Fruit fly (Drosophila melanogaster) whole organism, embryonic: ENCODE data around the gene Mgstl.

Experiments used
- ATbp ChIP-seq: fragments of 200-800 bp; sonication (Bioruptor generic); optimal IDR thresholded peaks from 2 replicates; lab custom pipeline; 2017; ENCODE audit warnings: missing biosample characterization, mild to moderate bottlenecking, missing genetic modification characterization, missing genetic modification reagents
- BtbVII ChIP-seq: fragments of 200-800 bp; sonication (Bioruptor generic); optimal IDR thresholded peaks from 3 replicates; lab custom pipeline; 2017; ENCODE audit warnings: missing biosample characterization, mild to moderate bottlenecking, missing genetic modification characterization
- C15 ChIP-seq: fragments of 200-800 bp; sonication (Bioruptor generic); IDR thresholded peaks from 3 replicates; pipeline ENCODE4 v1.3.6; 2022; ENCODE audit warnings: missing biosample characterization, missing genetic modification characterization
- CG10565 ChIP-seq: fragments of 200-800 bp; sonication (Bioruptor generic); optimal IDR thresholded peaks from 3 replicates; lab custom pipeline; 2016; ENCODE audit warnings: missing biosample characterization, mild to moderate bottlenecking, missing genetic modification characterization
- CG11085 ChIP-seq: fragments of 200-800 bp; sonication (Bioruptor generic); IDR thresholded peaks from 2 replicates; pipeline ENCODE4 v1.3.6; 2022; ENCODE audit warnings: missing biosample characterization, missing genetic modification characterization
- CG11398 ChIP-seq: fragments of 200-800 bp; sonication (Bioruptor generic); optimal IDR thresholded peaks from 2 replicates; lab custom pipeline; 2016; ENCODE audit warnings: missing biosample characterization, missing genetic modification characterization
- CG11695 ChIP-seq: fragments of 200-800 bp; sonication (Bioruptor generic); IDR thresholded peaks from 3 replicates; pipeline ENCODE4 v1.3.6; 2022; ENCODE audit warnings: missing biosample characterization, missing genetic modification characterization
- CG12219 ChIP-seq: fragments of 200-800 bp; sonication (Bioruptor generic); optimal IDR thresholded peaks from 3 replicates; lab custom pipeline; 2018; ENCODE audit warnings: missing biosample characterization, mild to moderate bottlenecking, missing genetic modification characterization
- CG12299 ChIP-seq: fragments of 200-800 bp; sonication (Bioruptor generic); optimal IDR thresholded peaks from 2 replicates; lab custom pipeline; 2018; ENCODE audit warnings: missing biosample characterization, mild to moderate bottlenecking, missing genetic modification characterization
- CG15601 ChIP-seq: fragments of 200-800 bp; sonication (Bioruptor generic); optimal IDR thresholded peaks from 3 replicates; lab custom pipeline; 2019; ENCODE audit warnings: missing biosample characterization, mild to moderate bottlenecking, missing genetic modification characterization, moderate library complexity
- CG16779 ChIP-seq: fragments of 200-800 bp; sonication (Bioruptor generic); IDR thresholded peaks from 2 replicates; pipeline ENCODE4 v1.3.6; 2022; ENCODE audit warnings: missing biosample characterization, missing genetic modification characterization
- CG17359 ChIP-seq: fragments of 200-800 bp; sonication (Bioruptor generic); optimal IDR thresholded peaks from 3 replicates; lab custom pipeline; 2018; ENCODE audit warnings: missing biosample characterization, mild to moderate bottlenecking, missing genetic modification characterization, moderate library complexity
- CG17912 ChIP-seq: fragments of 200-800 bp; sonication (Bioruptor generic); optimal IDR thresholded peaks from 2 replicates; lab custom pipeline; 2018; ENCODE audit warnings: missing biosample characterization, mild to moderate bottlenecking, missing genetic modification characterization
- CG31388 ChIP-seq: fragments of 200-800 bp; sonication (Bioruptor generic); optimal IDR thresholded peaks from 2 replicates; lab custom pipeline; 2016; ENCODE audit warnings: missing biosample characterization, missing genetic modification characterization
- CG3838 ChIP-seq: fragments of 200-800 bp; sonication (Bioruptor generic); optimal IDR thresholded peaks from 3 replicates; lab custom pipeline; 2016; ENCODE audit warnings: missing biosample characterization, missing genetic modification characterization
- CG4360 ChIP-seq: fragments of 200-800 bp; sonication (Bioruptor generic); IDR thresholded peaks from 2 replicates; pipeline ENCODE4 v1.3.6; 2022; ENCODE audit warnings: missing biosample characterization, missing genetic modification characterization
- CG7928 ChIP-seq: fragments of 200-800 bp; sonication (Bioruptor generic); optimal IDR thresholded peaks from 2 replicates; lab custom pipeline; 2017; ENCODE audit warnings: missing biosample characterization, mild to moderate bottlenecking, missing genetic modification characterization
- CG7963 ChIP-seq: fragments of 200-800 bp; sonication (Bioruptor generic); IDR thresholded peaks from 3 replicates; pipeline ENCODE4 v1.3.6; 2022; ENCODE audit warnings: missing biosample characterization, missing genetic modification characterization; ENCODE audit not compliant: partially characterized antibody
- CG8089 ChIP-seq: fragments of 200-800 bp; sonication (Bioruptor generic); optimal IDR thresholded peaks from 3 replicates; lab custom pipeline; 2016; ENCODE audit warnings: missing biosample characterization, missing genetic modification characterization
- CG8281 ChIP-seq: fragments of 200-800 bp; sonication (Bioruptor generic); optimal IDR thresholded peaks from 2 replicates; lab custom pipeline; 2018; ENCODE audit warnings: missing biosample characterization, mild to moderate bottlenecking, missing genetic modification characterization, moderate library complexity
- CG9817 ChIP-seq: fragments of 200-800 bp; sonication (Bioruptor generic); optimal IDR thresholded peaks from 2 replicates; lab custom pipeline; 2018; ENCODE audit warnings: missing biosample characterization, mild to moderate bottlenecking, missing genetic modification characterization, moderate library complexity
- Dip2 ChIP-seq: fragments of 200-800 bp; sonication (Bioruptor generic); IDR thresholded peaks from 2 replicates; pipeline ENCODE4 v1.3.6; 2022; ENCODE audit warnings: missing biosample characterization, missing genetic modification characterization
- Dref ChIP-seq: fragments of 200-800 bp; sonication (Bioruptor generic); IDR thresholded peaks from 2 replicates; pipeline ENCODE4 v1.3.6; 2022; ENCODE audit warnings: missing biosample characterization, missing genetic modification characterization
- Fer2 ChIP-seq: fragments of 200-800 bp; sonication (Bioruptor generic); optimal IDR thresholded peaks from 2 replicates; lab custom pipeline; 2018; ENCODE audit warnings: missing biosample characterization, mild to moderate bottlenecking, missing genetic modification characterization, moderate library complexity
- Gsc ChIP-seq: fragments of 200-800 bp; sonication (Bioruptor generic); IDR thresholded peaks from 2 replicates; pipeline ENCODE4 v1.3.6; 2022; ENCODE audit warnings: missing biosample characterization, missing genetic modification characterization
- HHEX ChIP-seq: fragments of 200-800 bp; sonication (Bioruptor generic); optimal IDR thresholded peaks from 3 replicates; lab custom pipeline; 2017; ENCODE audit warnings: missing biosample characterization, mild to moderate bottlenecking, missing genetic modification characterization, missing genetic modification reagents
- HmgD ChIP-seq: fragments of 200-800 bp; sonication (Bioruptor generic); optimal IDR thresholded peaks from 3 replicates; lab custom pipeline; 2016; ENCODE audit warnings: missing biosample characterization, missing genetic modification characterization
- Hmx ChIP-seq: fragments of 200-800 bp; sonication (Bioruptor generic); optimal IDR thresholded peaks from 2 replicates; lab custom pipeline; 2016; ENCODE audit warnings: missing biosample characterization, missing genetic modification characterization
- Hr51 ChIP-seq, 2 experiments: fragments of 200-800 bp; sonication (Bioruptor generic); optimal IDR thresholded peaks; 2 replicates in 1 of 2; 3 replicates in 1 of 2; lab custom pipeline; 2016 to 2018; ENCODE audit warnings: missing biosample characterization in 2 of 2, missing genetic modification characterization in 2 of 2, mild to moderate bottlenecking in 1 of 2, moderate library complexity in 1 of 2
- Mad ChIP-seq: fragments of 200-800 bp; sonication (Bioruptor generic); optimal IDR thresholded peaks from 2 replicates; lab custom pipeline; 2016; ENCODE audit warnings: missing biosample characterization, missing genetic modification characterization
- Pdp1 ChIP-seq, 2 experiments: fragments of 200-800 bp; sonication (Bioruptor generic); optimal IDR thresholded peaks; 3 replicates each; lab custom pipeline; 2016; ENCODE audit warnings: missing biosample characterization in 2 of 2, missing genetic modification characterization in 2 of 2, mild to moderate bottlenecking in 1 of 2, moderate library complexity in 1 of 2
- Six4 ChIP-seq: fragments of 200-800 bp; sonication (Bioruptor generic); optimal IDR thresholded peaks from 2 replicates; lab custom pipeline; 2016; ENCODE audit warnings: missing biosample characterization, missing genetic modification characterization
- YL-1 ChIP-seq: fragments of 200-800 bp; sonication (Bioruptor generic); optimal IDR thresholded peaks from 3 replicates; lab custom pipeline; 2017; ENCODE audit warnings: missing biosample characterization, mild to moderate bottlenecking, missing genetic modification characterization
- az2 ChIP-seq: fragments of 200-800 bp; sonication (Bioruptor generic); optimal IDR thresholded peaks from 3 replicates; lab custom pipeline; 2016; ENCODE audit warnings: missing biosample characterization, missing genetic modification characterization
- bab2 ChIP-seq: fragments of 200-800 bp; sonication (Bioruptor generic); optimal IDR thresholded peaks from 2 replicates; lab custom pipeline; 2016; ENCODE audit warnings: missing biosample characterization, missing genetic modification characterization
- crol ChIP-seq: fragments of 200-800 bp; sonication (Bioruptor generic); IDR thresholded peaks from 2 replicates; pipeline ENCODE4 v1.3.6; 2022; ENCODE audit warnings: missing biosample characterization, missing genetic modification characterization
- da ChIP-seq: fragments of 200-800 bp; sonication (Bioruptor generic); optimal IDR thresholded peaks from 2 replicates; lab custom pipeline; 2016; ENCODE audit warnings: missing biosample characterization, missing genetic modification characterization
- ftz-f1 ChIP-seq: fragments of 200-800 bp; sonication (Bioruptor generic); optimal IDR thresholded peaks from 2 replicates; lab custom pipeline; 2016; ENCODE audit warnings: missing biosample characterization, missing genetic modification characterization
- gem ChIP-seq: fragments of 200-800 bp; sonication (Bioruptor generic); optimal IDR thresholded peaks from 2 replicates; lab custom pipeline; 2019; ENCODE audit warnings: missing biosample characterization, mild to moderate bottlenecking, missing genetic modification characterization, moderate library complexity
- hbn ChIP-seq: fragments of 200-800 bp; sonication (Bioruptor generic); IDR thresholded peaks from 2 replicates; pipeline ENCODE4 v1.3.6; 2022; ENCODE audit warnings: missing biosample characterization, missing genetic modification characterization; ENCODE audit not compliant: partially characterized antibody
- her ChIP-seq: fragments of 200-800 bp; sonication (Bioruptor generic); optimal IDR thresholded peaks from 2 replicates; lab custom pipeline; 2016; ENCODE audit warnings: missing biosample characterization, missing genetic modification characterization
- jing ChIP-seq: fragments of 200-800 bp; sonication (Bioruptor generic); optimal IDR thresholded peaks from 2 replicates; lab custom pipeline; 2018; ENCODE audit warnings: missing biosample characterization, mild to moderate bottlenecking, missing genetic modification characterization
- maf-S ChIP-seq: fragments of 200-800 bp; sonication (Bioruptor generic); optimal IDR thresholded peaks from 2 replicates; lab custom pipeline; 2016; ENCODE audit warnings: missing biosample characterization, missing genetic modification characterization
- pho ChIP-seq: fragments of 200-800 bp; sonication (Bioruptor generic); optimal IDR thresholded peaks from 2 replicates; lab custom pipeline; 2016; ENCODE audit warnings: missing biosample characterization, missing genetic modification characterization
- pzg ChIP-seq: fragments of 200-800 bp; sonication (Bioruptor generic); optimal IDR thresholded peaks from 3 replicates; lab custom pipeline; 2018; ENCODE audit warnings: missing biosample characterization, mild to moderate bottlenecking, missing genetic modification characterization, moderate library complexity
- sc ChIP-seq, 3 experiments: fragments of >200 bp in 2 of 3; fragments of 200-800 bp in 1 of 3; sonication (Bioruptor generic) in 1 of 3; optimal IDR thresholded peaks; 2 replicates in 2 of 3; 3 replicates in 1 of 3; lab custom pipeline; 2017; ENCODE audit warnings: mild to moderate bottlenecking in 1 of 3, missing biosample characterization in 1 of 3, missing genetic modification characterization in 1 of 3, missing genetic modification reagents in 1 of 3
- ttk ChIP-seq: fragments of 200-800 bp; sonication (Bioruptor generic); IDR thresholded peaks from 2 replicates; pipeline ENCODE4 v2.1.2; 2022; ENCODE audit warnings: missing biosample characterization, missing genetic modification characterization
- wdn ChIP-seq: fragments of 200-800 bp; sonication (Bioruptor generic); IDR thresholded peaks from 2 replicates; pipeline ENCODE4 v1.3.6; 2022; ENCODE audit warnings: missing biosample characterization, missing genetic modification characterization
- zen2 ChIP-seq: fragments of 200-800 bp; sonication (Bioruptor generic); IDR thresholded peaks from 3 replicates; pipeline ENCODE4 v1.3.6; 2022; ENCODE audit warnings: missing biosample characterization, missing genetic modification characterization; ENCODE audit not compliant: partially characterized antibody
- zf30C ChIP-seq: fragments of 200-800 bp; sonication (Bioruptor generic); optimal IDR thresholded peaks from 3 replicates; lab custom pipeline; 2018; ENCODE audit warnings: missing biosample characterization, mild to moderate bottlenecking, missing genetic modification characterization

Gene Mgstl

DNA sequence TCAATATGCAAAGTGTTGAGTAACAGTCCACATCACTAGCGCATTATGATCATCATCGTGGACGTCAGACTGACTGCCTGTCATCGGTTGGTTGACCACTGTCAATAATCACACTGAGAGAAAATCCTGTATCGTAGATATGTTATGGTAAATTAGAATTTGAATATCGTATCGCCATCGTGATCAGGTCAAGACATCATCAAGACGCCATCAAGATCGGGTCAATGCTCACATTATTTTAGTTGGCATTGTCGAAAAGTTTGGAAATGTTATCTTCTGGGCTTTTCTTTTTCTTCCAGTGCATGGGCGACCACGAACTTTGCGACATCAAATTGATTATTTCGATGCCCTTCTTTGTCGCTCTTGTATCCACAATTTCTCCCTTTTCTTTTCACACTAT, 17.1 kb downstream of the Mgstl start (continued):
- TF ChIP-seq CG4360 (GFP tag; lab: Robert Waterston, UW) (peak; percentile 48; the same call in 1 of the 2 replicates), Hmx (GFP tag; lab: Kevin White, UChicago) (no peak), CG11085 (GFP tag; lab: Robert Waterston, UW) (peak; percentile 31; the same call in 1 of the 2 replicates), Fer2 (tag; lab: Kevin White, UChicago) (peak; percentile 49), CG9817 (tag; lab: Kevin White, UChicago) (peak; percentile 91), da (GFP tag; lab: Kevin White, UChicago) (peak; percentile 73), ftz-f1 (GFP tag; lab: Kevin White, UChicago) (no peak), CG31388 (GFP tag; lab: Kevin White, UChicago) (peak; percentile 72), maf-S (peak; percentile 82), CG8089 (GFP tag; lab: Kevin White, UChicago) (peak; percentile 87), BtbVII (GFP tag; lab: Kevin White, UChicago) (peak; percentile 82), Dref (no peak), C15 (GFP tag; lab: Robert Waterston, UW) (no peak), bab2 (GFP tag; lab: Kevin White, UChicago) (peak; percentile 93), gem (tag; lab: Kevin White, UChicago) (peak; percentile 95), sc (optimal IDR thresholded peaks at IDR 0.05; lab: Kevin White, UChicago) (no peak), sc (GFP tag; optimal IDR thresholded peaks at IDR 0.05; lab: Kevin White, UChicago) (peak; percentile 74), her (GFP tag; lab: Kevin White, UChicago) (peak; percentile 91), Gsc (GFP tag; lab: Robert Waterston, UW) (peak; percentile 52; the same call in 1 of the 2 replicates), CG7963 (no peak), hbn (GFP tag; lab: Robert Waterston, UW) (no peak), zen2 (GFP tag; lab: Robert Waterston, UW) (no peak), Dip2 (GFP tag; lab: Robert Waterston, UW) (no peak), CG11398 (GFP tag; lab: Kevin White, UChicago) (peak; percentile 92), CG3838 (peak; percentile 30), Pdp1 (GFP tag; optimal IDR thresholded peaks at IDR 0.05; lab: Kevin White, UChicago) (peak; percentile 88 to 91), ATbp (GFP tag; lab: Kevin White, UChicago) (peak; percentile 94), CG17359 (tag; lab: Kevin White, UChicago) (peak; percentile 93), HHEX (GFP tag; lab: Kevin White, UChicago) (peak; percentile 83), CG17912 (GFP tag; lab: Kevin White, UChicago) (peak; percentile 80), az2 (GFP tag; lab: Kevin White, UChicago) (peak; percentile 91), YL-1 (GFP tag; lab: Kevin White, UChicago) (peak; percentile 62), CG8281 (tag; lab: Kevin White, UChicago) (peak; percentile 83), jing (GFP tag; lab: Kevin White, UChicago) (peak; percentile 91), zf30C (GFP tag; lab: Kevin White, UChicago) (peak; percentile 74), CG11695 (GFP tag; lab: Robert Waterston, UW) (peak; percentile 75), crol (GFP tag; lab: Robert Waterston, UW) (no peak), pzg (GFP tag; lab: Kevin White, UChicago) (no peak), CG7928 (peak; percentile 52), CG15601 (tag; lab: Kevin White, UChicago) (peak; percentile 91), CG12219 (GFP tag; lab: Kevin White, UChicago) (peak; percentile 94), Hr51 (GFP tag; optimal IDR thresholded peaks at IDR 0.05; lab: Kevin White, UChicago) (peak; percentile 87 to 95), Mad (peak; percentile 86), ttk (peak; percentile 86), Six4 (GFP tag; lab: Kevin White, UChicago) (peak; percentile 79), pho (GFP tag; lab: Kevin White, UChicago) (peak; percentile 79), CG10565 (GFP tag; lab: Kevin White, UChicago) (peak; percentile 43), wdn (GFP tag; lab: Robert Waterston, UW) (peak; percentile 74), CG12299 (tag; lab: Kevin White, UChicago) (peak; percentile 88), HmgD (GFP tag; lab: Kevin White, UChicago) (peak; percentile 73), CG16779 (GFP tag; lab: Robert Waterston, UW) (peak; percentile 68; the same call in 1 of the 2 replicates)
